Fruit fly (Drosophila melanogaster) whole organism, embryonic: ENCODE results near the gene meigo.

Experiments used
- Ada2b ChIP-seq: fragments of 200-800 bp; sonication (Bioruptor generic); IDR thresholded peaks from 2 replicates; pipeline ENCODE4 v1.3.6; 2022; ENCODE audit warnings: missing biosample characterization, missing genetic modification characterization
- CG10267 ChIP-seq: fragments of 200-800 bp; sonication (Bioruptor generic); optimal IDR thresholded peaks from 2 replicates; lab custom pipeline; 2018; ENCODE audit warnings: missing biosample characterization, mild to moderate bottlenecking, missing genetic modification characterization, moderate library complexity
- CG11093 ChIP-seq: fragments of 200-800 bp; sonication (Bioruptor generic); IDR thresholded peaks from 3 replicates; pipeline ENCODE4 v1.3.6; 2022; ENCODE audit warnings: missing biosample characterization, missing genetic modification characterization
- CG12104 ChIP-seq: fragments of 200-800 bp; sonication (Bioruptor generic); optimal IDR thresholded peaks from 3 replicates; lab custom pipeline; 2016; ENCODE audit warnings: missing biosample characterization, missing genetic modification characterization
- CG13775 ChIP-seq: fragments of 200-800 bp; sonication (Bioruptor generic); optimal IDR thresholded peaks from 3 replicates; lab custom pipeline; 2017; ENCODE audit warnings: missing biosample characterization, mild to moderate bottlenecking, missing genetic modification characterization
- CG15479 ChIP-seq: fragments of 200-800 bp; sonication (Bioruptor generic); optimal IDR thresholded peaks from 3 replicates; lab custom pipeline; 2019; ENCODE audit warnings: missing biosample characterization, mild to moderate bottlenecking, missing genetic modification characterization, moderate library complexity
- CG17328 ChIP-seq: fragments of 200-800 bp; sonication (Bioruptor generic); IDR thresholded peaks from 2 replicates; pipeline ENCODE4 v1.3.6; 2022; ENCODE audit warnings: missing biosample characterization, missing genetic modification characterization
- CG17802 ChIP-seq: fragments of 200-800 bp; sonication (Bioruptor generic); optimal IDR thresholded peaks from 2 replicates; lab custom pipeline; 2018; ENCODE audit warnings: missing biosample characterization, mild to moderate bottlenecking, missing genetic modification characterization, moderate library complexity
- CG2116 ChIP-seq: fragments of 200-800 bp; sonication (Bioruptor generic); optimal IDR thresholded peaks from 3 replicates; lab custom pipeline; 2018; ENCODE audit warnings: missing biosample characterization, mild to moderate bottlenecking, missing genetic modification characterization
- CG2875 ChIP-seq: fragments of 200-800 bp; sonication (Bioruptor generic); optimal IDR thresholded peaks from 2 replicates; lab custom pipeline; 2017; ENCODE audit warnings: missing biosample characterization, mild to moderate bottlenecking, missing genetic modification characterization, missing genetic modification reagents
- CG31388 ChIP-seq: fragments of 200-800 bp; sonication (Bioruptor generic); optimal IDR thresholded peaks from 2 replicates; lab custom pipeline; 2016; ENCODE audit warnings: missing biosample characterization, missing genetic modification characterization
- CG3163 ChIP-seq: fragments of 200-800 bp; sonication (Bioruptor generic); optimal IDR thresholded peaks from 3 replicates; lab custom pipeline; 2016; ENCODE audit warnings: missing biosample characterization, missing genetic modification characterization
- CG34422 ChIP-seq: fragments of 200-800 bp; sonication (Bioruptor generic); IDR thresholded peaks from 3 replicates; pipeline ENCODE4 v1.3.6; 2022; ENCODE audit warnings: missing biosample characterization, missing genetic modification characterization
- CG3995 ChIP-seq: fragments of 200-800 bp; sonication (Bioruptor generic); optimal IDR thresholded peaks from 3 replicates; lab custom pipeline; 2016; ENCODE audit warnings: missing biosample characterization, missing genetic modification characterization
- CG4328 ChIP-seq: fragments of 200-800 bp; sonication (Bioruptor generic); optimal IDR thresholded peaks from 3 replicates; lab custom pipeline; 2017; ENCODE audit warnings: missing biosample characterization, missing genetic modification reagents, missing genetic modification characterization
- CG4617 ChIP-seq: fragments of 200-800 bp; sonication (Bioruptor generic); optimal IDR thresholded peaks from 3 replicates; lab custom pipeline; 2016; ENCODE audit warnings: missing biosample characterization, missing genetic modification characterization, borderline replicate concordance
- CG7357 ChIP-seq: fragments of 200-800 bp; sonication (Bioruptor generic); IDR thresholded peaks from 3 replicates; pipeline ENCODE4 v1.3.6; 2022; ENCODE audit warnings: missing biosample characterization, missing genetic modification characterization
- CG9727 ChIP-seq: fragments of 200-800 bp; sonication (Bioruptor generic); optimal IDR thresholded peaks from 3 replicates; lab custom pipeline; 2017; ENCODE audit warnings: missing biosample characterization, mild to moderate bottlenecking, missing genetic modification characterization
- Chrac-16 ChIP-seq: fragments of 200-800 bp; sonication (Bioruptor generic); optimal IDR thresholded peaks from 3 replicates; lab custom pipeline; 2016; ENCODE audit warnings: missing biosample characterization, missing genetic modification characterization
- Dll ChIP-seq: fragments of 200-800 bp; sonication (Bioruptor generic); IDR thresholded peaks from 4 replicates; pipeline ENCODE4 v1.3.6; 2022; ENCODE audit warnings: missing biosample characterization, missing genetic modification characterization; ENCODE audit not compliant: partially characterized antibody
- Drgx ChIP-seq: fragments of 200-800 bp; sonication (Bioruptor generic); IDR thresholded peaks from 2 replicates; pipeline ENCODE4 v1.3.6; 2022; ENCODE audit warnings: missing biosample characterization, missing genetic modification characterization
- ERR ChIP-seq: fragments of 200-800 bp; sonication (Bioruptor generic); optimal IDR thresholded peaks from 2 replicates; lab custom pipeline; 2016; ENCODE audit warnings: missing biosample characterization, missing genetic modification characterization
- Fer1 ChIP-seq: fragments of 200-800 bp; sonication (Bioruptor generic); optimal IDR thresholded peaks from 2 replicates; lab custom pipeline; 2017; ENCODE audit warnings: missing biosample characterization, mild to moderate bottlenecking, missing genetic modification characterization
- Hand ChIP-seq: fragments of 200-800 bp; sonication (Bioruptor generic); optimal IDR thresholded peaks from 2 replicates; lab custom pipeline; 2017; ENCODE audit warnings: mild to moderate bottlenecking, missing biosample characterization, missing genetic modification reagents, missing genetic modification characterization
- Mad ChIP-seq: fragments of 200-800 bp; sonication (Bioruptor generic); optimal IDR thresholded peaks from 2 replicates; lab custom pipeline; 2016; ENCODE audit warnings: missing biosample characterization, missing genetic modification characterization
- Mes4 ChIP-seq: fragments of 200-800 bp; sonication (Bioruptor generic); optimal IDR thresholded peaks from 2 replicates; lab custom pipeline; 2016; ENCODE audit warnings: missing biosample characterization, missing genetic modification characterization
- NC2β ChIP-seq: fragments of 200-800 bp; sonication (Bioruptor generic); optimal IDR thresholded peaks from 2 replicates; lab custom pipeline; 2016; ENCODE audit warnings: missing biosample characterization, missing genetic modification characterization
- Nf-YC ChIP-seq: fragments of 200-800 bp; optimal IDR thresholded peaks from 3 replicates; lab custom pipeline; 2019; ENCODE audit warnings: missing biosample characterization, mild to moderate bottlenecking, missing genetic modification characterization, moderate library complexity
- cas ChIP-seq: fragments of 200-800 bp; sonication (Bioruptor generic); IDR thresholded peaks from 2 replicates; pipeline ENCODE4 v1.3.6; 2022; ENCODE audit warnings: missing biosample characterization, missing genetic modification characterization
- cg ChIP-seq: fragments of 200-800 bp; sonication (Bioruptor generic); optimal IDR thresholded peaks from 3 replicates; lab custom pipeline; 2019; ENCODE audit warnings: missing biosample characterization, mild to moderate bottlenecking, missing genetic modification characterization, moderate library complexity
- ci ChIP-seq: fragments of 200-800 bp; sonication (Bioruptor generic); IDR thresholded peaks from 3 replicates; pipeline ENCODE4 v1.3.6; 2022; ENCODE audit warnings: missing biosample characterization, missing genetic modification characterization
- crp ChIP-seq, 2 experiments: fragments of 200-800 bp; sonication (Bioruptor generic); optimal IDR thresholded peaks; 2 replicates in 1 of 2; 3 replicates in 1 of 2; lab custom pipeline; 2017; ENCODE audit warnings: missing biosample characterization in 2 of 2, missing genetic modification characterization in 2 of 2, mild to moderate bottlenecking in 1 of 2, moderate library complexity in 1 of 2
- dysf ChIP-seq: fragments of 200-800 bp; sonication (Bioruptor generic); IDR thresholded peaks from 3 replicates; pipeline ENCODE4 v1.3.6; 2022; ENCODE audit warnings: missing biosample characterization, missing genetic modification characterization
- fd96Cb ChIP-seq: fragments of 200-800 bp; sonication (Bioruptor generic); optimal IDR thresholded peaks from 2 replicates; lab custom pipeline; 2018; ENCODE audit warnings: missing biosample characterization, mild to moderate bottlenecking, missing genetic modification characterization, moderate library complexity
- grn ChIP-seq: fragments of 200-800 bp; sonication (Bioruptor generic); optimal IDR thresholded peaks from 3 replicates; lab custom pipeline; 2017; ENCODE audit warnings: missing biosample characterization, missing genetic modification characterization
- ham ChIP-seq: fragments of 200-800 bp; sonication (Bioruptor generic); IDR thresholded peaks from 2 replicates; pipeline ENCODE4 v1.3.6; 2022; ENCODE audit warnings: missing biosample characterization, missing genetic modification characterization
- her ChIP-seq: fragments of 200-800 bp; sonication (Bioruptor generic); optimal IDR thresholded peaks from 2 replicates; lab custom pipeline; 2016; ENCODE audit warnings: missing biosample characterization, missing genetic modification characterization
- jigr1 ChIP-seq: fragments of 200-800 bp; sonication (Bioruptor generic); IDR thresholded peaks from 3 replicates; pipeline ENCODE4 v1.3.6; 2022; ENCODE audit warnings: missing biosample characterization, missing genetic modification characterization
- lmd ChIP-seq: fragments of 200-800 bp; sonication (Bioruptor generic); IDR thresholded peaks from 2 replicates; pipeline ENCODE4 v1.3.6; 2022; ENCODE audit warnings: missing biosample characterization, missing genetic modification characterization
- luna ChIP-seq: fragments of 200-800 bp; sonication (Bioruptor generic); optimal IDR thresholded peaks from 2 replicates; lab custom pipeline; 2016; ENCODE audit warnings: missing biosample characterization, missing genetic modification characterization
- mld ChIP-seq: fragments of 200-800 bp; sonication (Bioruptor generic); IDR thresholded peaks from 3 replicates; pipeline ENCODE4 v1.3.6; 2022; ENCODE audit warnings: missing biosample characterization, missing genetic modification characterization; ENCODE audit not compliant: partially characterized antibody
- nom ChIP-seq: fragments of 200-800 bp; sonication (Bioruptor generic); optimal IDR thresholded peaks from 2 replicates; lab custom pipeline; 2017; ENCODE audit warnings: missing biosample characterization, missing genetic modification characterization, mild to moderate bottlenecking, moderate library complexity, missing genetic modification reagents
- onecut ChIP-seq: fragments of 200-800 bp; sonication (Bioruptor generic); IDR thresholded peaks from 2 replicates; pipeline ENCODE4 v1.3.6; 2022; ENCODE audit warnings: missing biosample characterization, missing genetic modification characterization
- pfk ChIP-seq: fragments of 200-800 bp; sonication (Bioruptor generic); optimal IDR thresholded peaks from 2 replicates; lab custom pipeline; 2018; ENCODE audit warnings: missing biosample characterization, mild to moderate bottlenecking, missing genetic modification characterization, moderate library complexity
- phol ChIP-seq: fragments of 200-800 bp; sonication (Bioruptor generic); optimal IDR thresholded peaks from 3 replicates; lab custom pipeline; 2018; ENCODE audit warnings: missing biosample characterization, mild to moderate bottlenecking, missing genetic modification characterization, moderate library complexity
- psq ChIP-seq: fragments of 200-800 bp; sonication (Bioruptor generic); optimal IDR thresholded peaks from 2 replicates; lab custom pipeline; 2017; ENCODE audit warnings: missing biosample characterization, missing genetic modification characterization
- sima ChIP-seq: fragments of 200-800 bp; sonication (Bioruptor generic); optimal IDR thresholded peaks from 2 replicates; lab custom pipeline; 2016; ENCODE audit warnings: missing biosample characterization, missing genetic modification characterization
- slou ChIP-seq: fragments of 200-800 bp; sonication (Bioruptor generic); optimal IDR thresholded peaks from 3 replicates; lab custom pipeline; 2016; ENCODE audit warnings: missing biosample characterization, missing genetic modification characterization
- vvl ChIP-seq: fragments of 200-800 bp; sonication (Bioruptor generic); IDR thresholded peaks from 2 replicates; pipeline ENCODE4 v1.3.6; 2022; ENCODE audit warnings: missing biosample characterization, missing genetic modification characterization

Gene meigo

dm6 chr3R:21156572-21157480, 18.8 kb downstream of the meigo start (continued):
- no peak for TF ChIP-seq Fer1 (GFP tag; lab: Kevin White, UChicago)
- TF ChIP-seq slou (GFP tag; lab: Kevin White, UChicago) = no peak
- no peak for TF ChIP-seq grn (GFP tag; lab: Kevin White, UChicago)
- TF ChIP-seq Ada2b = no peak
- 0 out of 4 replicates have a peak, but pooled peaks have one; percentile 6 for TF ChIP-seq Dll
- no peak for TF ChIP-seq ham
- no peak for TF ChIP-seq cas (GFP tag; lab: Robert Waterston, UW)
- TF ChIP-seq CG2116 = no peak
- peak; percentile 28 for TF ChIP-seq CG15479 (GFP tag; lab: Kevin White, UChicago)
- TF ChIP-seq NC2β (GFP tag; lab: Kevin White, UChicago) = no peak
- TF ChIP-seq CG4617 (GFP tag; lab: Kevin White, UChicago) = no peak
- TF ChIP-seq Hand (GFP tag; lab: Kevin White, UChicago) = no peak
- no peak for TF ChIP-seq CG10267 (tag; lab: Kevin White, UChicago)
- TF ChIP-seq mld = no peak
- no peak for TF ChIP-seq fd96Cb
- no peak for TF ChIP-seq ERR
- TF ChIP-seq Chrac-16 (GFP tag; lab: Kevin White, UChicago) = no peak
- TF ChIP-seq CG17328 (GFP tag; lab: Robert Waterston, UW) = no peak
- no peak for TF ChIP-seq Mad
- peak in 1 of 2 experiments; percentile 73 for TF ChIP-seq crp (GFP tag; optimal IDR thresholded peaks at IDR 0.05; lab: Kevin White, UChicago)
- TF ChIP-seq CG4328 = no peak
- no peak for TF ChIP-seq CG13775 (GFP tag; lab: Kevin White, UChicago)
- peak; percentile 98 for TF ChIP-seq onecut (GFP tag; lab: Robert Waterston, UW)
- TF ChIP-seq cg (GFP tag; lab: Kevin White, UChicago) = peak; percentile 79
- TF ChIP-seq CG3995 (GFP tag; lab: Kevin White, UChicago) = no peak
- TF ChIP-seq her (GFP tag; lab: Kevin White, UChicago) = no peak
- no peak for TF ChIP-seq CG3163 (GFP tag; lab: Kevin White, UChicago)
- TF ChIP-seq CG9727 (GFP tag; lab: Kevin White, UChicago) = no peak
- no peak for TF ChIP-seq CG31388 (GFP tag; lab: Kevin White, UChicago)
- no peak for TF ChIP-seq Nf-YC (tag; lab: Kevin White, UChicago)
- peak; percentile 14 for TF ChIP-seq nom
- no peak for TF ChIP-seq CG17802 (tag; lab: Kevin White, UChicago)
- no peak for TF ChIP-seq sima (GFP tag; lab: Kevin White, UChicago)
- TF ChIP-seq phol (tag; lab: Kevin White, UChicago) = peak; percentile 49
- no peak for TF ChIP-seq dysf
- peak; percentile 46 for TF ChIP-seq CG2875 (GFP tag; lab: Kevin White, UChicago)
- no peak for TF ChIP-seq psq (GFP tag; lab: Kevin White, UChicago)
- no peak for TF ChIP-seq jigr1
- TF ChIP-seq Drgx = no peak
- TF ChIP-seq luna (GFP tag; lab: Kevin White, UChicago) = no peak
- no peak for TF ChIP-seq Mes4
- TF ChIP-seq ci = 0 out of 3 replicates have a peak, but pooled peaks have one; percentile 5
- no peak for TF ChIP-seq pfk (GFP tag; lab: Kevin White, UChicago)
- no peak for TF ChIP-seq CG12104
- TF ChIP-seq lmd (GFP tag; lab: Robert Waterston, UW) = no peak
- TF ChIP-seq CG34422 (GFP tag; lab: Robert Waterston, UW) = 0 out of 3 replicates have a peak, but pooled peaks have one; percentile 18
- no peak for TF ChIP-seq CG7357 (GFP tag; lab: Robert Waterston, UW)
- TF ChIP-seq CG11093 = no peak
- no peak for TF ChIP-seq vvl (GFP tag; lab: Robert Waterston, UW)
